Fruit fly (Drosophila melanogaster): ENCODE results near the gene CG42304.
A peak's percentile ranks its signal among the peaks of the same experiment; 100 is the strongest.

Gene CG42304

DNA sequence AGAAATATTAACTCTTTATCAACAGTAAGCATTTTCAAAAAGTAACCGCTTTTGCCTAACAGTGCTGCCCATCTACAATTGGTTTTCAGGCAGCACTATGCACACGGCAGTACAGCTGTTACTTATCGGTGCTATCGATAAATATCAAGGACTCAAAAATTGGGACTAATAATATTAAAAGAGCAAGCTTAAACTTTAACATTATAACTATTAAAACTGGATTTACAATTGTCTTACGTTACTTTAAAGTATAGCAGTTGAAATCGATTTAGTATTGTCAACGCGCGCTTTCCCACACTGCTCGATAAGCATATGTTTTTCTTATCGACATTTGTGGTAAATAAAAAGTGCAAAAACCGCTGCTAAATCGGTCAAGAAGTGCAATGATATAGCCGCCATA is 20.5 kb upstream of the CG42304 start, which contains the start of the genes CG42245 and MEP-1 (continued):
- TF ChIP-seq CG1603 (tag; optimal IDR thresholded peaks at IDR 0.05) (peak; percentile 71), Gug (GFP tag; IDR thresholded peaks at IDR 0.05) (no peak), Dp (GFP tag; optimal IDR thresholded peaks at IDR 0.05) (peak; percentile 72), Antp (GFP tag; optimal IDR thresholded peaks at IDR 0.05) (peak; percentile 38), chinmo (GFP tag; IDR thresholded peaks at IDR 0.05; ENCODE audit: partially characterized antibody) (peak; percentile 58; the same call in 1 of the 4 replicates), CG1529 (GFP tag; optimal IDR thresholded peaks at IDR 0.05) (peak; percentile 24), CG9817 (tag; optimal IDR thresholded peaks at IDR 0.05) (peak; percentile 18), Ptx1 (GFP tag; IDR thresholded peaks at IDR 0.05) (no peak), CG8478 (optimal IDR thresholded peaks at IDR 0.05) (no peak), CG4404 (GFP tag; IDR thresholded peaks at IDR 0.05) (no peak), eve (GFP tag; optimal IDR thresholded peaks at IDR 0.05) (no peak), CG4360 (GFP tag; IDR thresholded peaks at IDR 0.05) (no peak), CG33557 (GFP tag; optimal IDR thresholded peaks at IDR 0.05) (peak; percentile 29), Myb (GFP tag; optimal IDR thresholded peaks at IDR 0.05) (peak; percentile 97), zfh2 (GFP tag; optimal IDR thresholded peaks at IDR 0.05) (peak; percentile 33), CG8359 (GFP tag; optimal IDR thresholded peaks at IDR 0.05; ENCODE audit: borderline replicate concordance) (no peak), Fer1 (GFP tag; optimal IDR thresholded peaks at IDR 0.05) (no peak), CG8765 (GFP tag; IDR thresholded peaks at IDR 0.05) (no peak), Bteb2 (GFP tag; optimal IDR thresholded peaks at IDR 0.05) (peak; percentile 70), chn (GFP tag; optimal IDR thresholded peaks at IDR 0.05) (peak; percentile 71), CG15601 (tag; optimal IDR thresholded peaks at IDR 0.05) (peak; percentile 40), ems (GFP tag; optimal IDR thresholded peaks at IDR 0.05) (peak; percentile 40), dm (GFP tag; optimal IDR thresholded peaks at IDR 0.05) (peak; percentile 55), tna (GFP tag; IDR thresholded peaks at IDR 0.05; ENCODE audit: partially characterized antibody) (0 out of 2 replicates have a peak, but pooled peaks have one; percentile 61), sd (tag; optimal IDR thresholded peaks at IDR 0.05) (no peak), Camta (GFP tag; optimal IDR thresholded peaks at IDR 0.05) (peak; percentile 33), br (optimal IDR thresholded peaks at IDR 0.05) (no peak), CG11695 (GFP tag; IDR thresholded peaks at IDR 0.05) (no peak), Sry-β (GFP tag; optimal IDR thresholded peaks at IDR 0.05) (no peak), da (GFP tag; optimal IDR thresholded peaks at IDR 0.05) (no peak), CG4282 (GFP tag; optimal IDR thresholded peaks at IDR 0.05) (no peak), Hey (tag; optimal IDR thresholded peaks at IDR 0.05) (no peak), unc-4 (GFP tag; IDR thresholded peaks at IDR 0.05; ENCODE audit: partially characterized antibody) (peak; percentile 67), Bdp1 (GFP tag; optimal IDR thresholded peaks at IDR 0.05) (peak; percentile 14), CG15696 (tag; optimal IDR thresholded peaks at IDR 0.05) (no peak), H15 (GFP tag; IDR thresholded peaks at IDR 0.05) (no peak), seq (GFP tag; IDR thresholded peaks at IDR 0.05) (peak; percentile 8; the same call in 1 of the 2 replicates), sc (optimal IDR thresholded peaks at IDR 0.05) (no peak), sc (GFP tag; optimal IDR thresholded peaks at IDR 0.05) (peak; percentile 1), ttk (GFP tag; IDR thresholded peaks at IDR 0.05) (no peak), CG8290 (GFP tag; optimal IDR thresholded peaks at IDR 0.05) (peak; percentile 54), CG8290 (tag; optimal IDR thresholded peaks at IDR 0.05) (peak in 1 of 2 experiments; percentile 9), mld (GFP tag; IDR thresholded peaks at IDR 0.05; ENCODE audit: partially characterized antibody) (peak; percentile 67; the same call in 1 of the 3 replicates), ewg (GFP tag; optimal IDR thresholded peaks at IDR 0.05) (no peak), CG4730 (GFP tag; IDR thresholded peaks at IDR 0.05) (no peak), NfI (GFP tag; optimal IDR thresholded peaks at IDR 0.05) (peak; percentile 45), CG7839 (tag; optimal IDR thresholded peaks at IDR 0.05) (peak; percentile 48), CG34224 (GFP tag; IDR thresholded peaks at IDR 0.05; ENCODE audit: partially characterized antibody) (peak; percentile 41; the same call in 1 of the 3 replicates), HmgZ (tag; optimal IDR thresholded peaks at IDR 0.05) (peak; percentile 58), CG34422 (GFP tag; IDR thresholded peaks at IDR 0.05) (peak; percentile 60; the same call in 1 of the 3 replicates), CG18764 (GFP tag; optimal IDR thresholded peaks at IDR 0.05) (peak; percentile 38), ind (GFP tag; optimal IDR thresholded peaks at IDR 0.05) (peak; percentile 53)

Data from whole organism, embryonic.